Fruit fly (Drosophila melanogaster) whole organism, embryonic: ENCODE data around the gene CG6607.
A peak's percentile ranks its signal among the peaks of the same experiment; 100 is the strongest.

Source experiments
- ATbp ChIP-seq: fragments of 200-800 bp; sonication (Bioruptor generic); optimal IDR thresholded peaks from 2 replicates; lab custom pipeline; 2017; ENCODE audit warnings: missing biosample characterization, mild to moderate bottlenecking, missing genetic modification characterization, missing genetic modification reagents
- Bdp1 ChIP-seq: fragments of 200-800 bp; sonication (Bioruptor generic); optimal IDR thresholded peaks from 3 replicates; lab custom pipeline; 2016; ENCODE audit warnings: missing biosample characterization, missing genetic modification characterization
- CG10209 ChIP-seq: fragments of 200-800 bp; sonication (Bioruptor generic); optimal IDR thresholded peaks from 3 replicates; lab custom pipeline; 2017; ENCODE audit warnings: missing biosample characterization, mild to moderate bottlenecking, missing genetic modification characterization, missing genetic modification reagents
- CG10321 ChIP-seq: fragments of 200-800 bp; sonication (Bioruptor generic); IDR thresholded peaks from 2 replicates; pipeline ENCODE4 v1.3.6; 2022; ENCODE audit warnings: missing biosample characterization, missing genetic modification characterization
- CG11085 ChIP-seq: fragments of 200-800 bp; sonication (Bioruptor generic); IDR thresholded peaks from 2 replicates; pipeline ENCODE4 v1.3.6; 2022; ENCODE audit warnings: missing biosample characterization, missing genetic modification characterization
- CG11093 ChIP-seq: fragments of 200-800 bp; sonication (Bioruptor generic); IDR thresholded peaks from 3 replicates; pipeline ENCODE4 v1.3.6; 2022; ENCODE audit warnings: missing biosample characterization, missing genetic modification characterization
- CG14667 ChIP-seq: fragments of 200-800 bp; sonication (Bioruptor generic); IDR thresholded peaks from 2 replicates; pipeline ENCODE4 v1.3.6; 2022; ENCODE audit warnings: missing biosample characterization, missing genetic modification characterization
- CG15073 ChIP-seq: fragments of 200-800 bp; sonication (Bioruptor generic); optimal IDR thresholded peaks from 2 replicates; lab custom pipeline; 2016; ENCODE audit warnings: missing biosample characterization, missing genetic modification characterization
- CG1602 ChIP-seq: fragments of 200-800 bp; sonication (Bioruptor generic); optimal IDR thresholded peaks from 3 replicates; lab custom pipeline; 2016; ENCODE audit warnings: missing biosample characterization, missing genetic modification characterization
- CG1647 ChIP-seq: fragments of 200-800 bp; sonication (Bioruptor generic); optimal IDR thresholded peaks from 3 replicates; lab custom pipeline; 2016; ENCODE audit warnings: missing biosample characterization, missing genetic modification characterization
- CG18619 ChIP-seq: fragments of 200-800 bp; sonication (Bioruptor generic); optimal IDR thresholded peaks from 3 replicates; lab custom pipeline; 2017; ENCODE audit warnings: missing biosample characterization, mild to moderate bottlenecking, missing genetic modification characterization
- CG18764 ChIP-seq: fragments of 200-800 bp; sonication (Bioruptor generic); optimal IDR thresholded peaks from 3 replicates; lab custom pipeline; 2016; ENCODE audit warnings: missing biosample characterization, missing genetic modification characterization
- CG2889 ChIP-seq: fragments of 200-800 bp; sonication (Bioruptor generic); IDR thresholded peaks from 3 replicates; pipeline ENCODE4 v1.3.6; 2022; ENCODE audit warnings: missing biosample characterization, missing genetic modification characterization
- CG30403 ChIP-seq: fragments of 200-800 bp; sonication (Bioruptor generic); optimal IDR thresholded peaks from 3 replicates; lab custom pipeline; 2016; ENCODE audit warnings: missing biosample characterization, missing genetic modification characterization
- CG3065 ChIP-seq: fragments of 200-800 bp; sonication (Bioruptor generic); optimal IDR thresholded peaks from 2 replicates; lab custom pipeline; 2016; ENCODE audit warnings: missing biosample characterization, missing genetic modification characterization
- CG31388 ChIP-seq: fragments of 200-800 bp; sonication (Bioruptor generic); optimal IDR thresholded peaks from 2 replicates; lab custom pipeline; 2016; ENCODE audit warnings: missing biosample characterization, missing genetic modification characterization
- CG3995 ChIP-seq: fragments of 200-800 bp; sonication (Bioruptor generic); optimal IDR thresholded peaks from 3 replicates; lab custom pipeline; 2016; ENCODE audit warnings: missing biosample characterization, missing genetic modification characterization
- CG6272 ChIP-seq: fragments of 200-800 bp; sonication (Bioruptor generic); IDR thresholded peaks from 2 replicates; pipeline ENCODE4 v1.3.6; 2022; ENCODE audit warnings: missing biosample characterization, missing genetic modification characterization
- CG6683 ChIP-seq: fragments of 200-800 bp; sonication (Bioruptor generic); optimal IDR thresholded peaks from 2 replicates; lab custom pipeline; 2017; ENCODE audit warnings: missing biosample characterization, mild to moderate bottlenecking, missing genetic modification characterization, missing genetic modification reagents
- CG7372 ChIP-seq: fragments of 200-800 bp; sonication (Bioruptor generic); IDR thresholded peaks from 2 replicates; pipeline ENCODE4 v1.3.6; 2022; ENCODE audit warnings: missing biosample characterization, missing genetic modification characterization
- CG7556 ChIP-seq: fragments of 200-800 bp; sonication (Bioruptor generic); optimal IDR thresholded peaks from 2 replicates; lab custom pipeline; 2017; ENCODE audit warnings: missing biosample characterization, mild to moderate bottlenecking, missing genetic modification characterization
- D ChIP-seq, 2 experiments: fragments of 200-800 bp in 1 of 2; fragments of >200 bp in 1 of 2; sonication (Bioruptor generic) in 1 of 2; optimal IDR thresholded peaks; 2 replicates in 1 of 2; 3 replicates in 1 of 2; lab custom pipeline; 2017; ENCODE audit warnings: mild to moderate bottlenecking in 1 of 2, missing biosample characterization in 1 of 2, missing genetic modification characterization in 1 of 2, missing genetic modification reagents in 1 of 2
- Dp ChIP-seq: fragments of 200-800 bp; sonication (Bioruptor generic); optimal IDR thresholded peaks from 2 replicates; lab custom pipeline; 2018; ENCODE audit warnings: missing biosample characterization, mild to moderate bottlenecking, missing genetic modification characterization, moderate library complexity
- E2f1 ChIP-seq: fragments of 200-800 bp; sonication (Bioruptor generic); IDR thresholded peaks from 2 replicates; pipeline ENCODE4 v1.3.6; 2022; ENCODE audit warnings: missing biosample characterization, missing genetic modification characterization
- HLH4C ChIP-seq: fragments of 200-800 bp; sonication (Bioruptor generic); IDR thresholded peaks from 3 replicates; pipeline ENCODE4 v1.3.6; 2022; ENCODE audit warnings: missing biosample characterization, missing genetic modification characterization; ENCODE audit not compliant: partially characterized antibody
- HLH54F ChIP-seq: fragments of 200-800 bp; sonication (Bioruptor generic); optimal IDR thresholded peaks from 3 replicates; lab custom pipeline; 2016; ENCODE audit warnings: missing biosample characterization, missing genetic modification characterization
- Hmr ChIP-seq: fragments of 200-800 bp; sonication (Bioruptor generic); optimal IDR thresholded peaks from 3 replicates; lab custom pipeline; 2017; ENCODE audit warnings: mild to moderate bottlenecking, missing biosample characterization, missing genetic modification reagents, missing genetic modification characterization
- Med ChIP-seq: fragments of 200-800 bp; sonication (Bioruptor generic); peaks from one replicate; lab custom pipeline; 2016; ENCODE audit warnings: missing biosample characterization, missing genetic modification characterization, mild to moderate bottlenecking, inconsistent platforms, moderate library complexity
- Myb ChIP-seq: fragments of 200-800 bp; sonication (Bioruptor generic); optimal IDR thresholded peaks from 2 replicates; lab custom pipeline; 2016; ENCODE audit warnings: missing biosample characterization, missing genetic modification characterization
- NK7.1 ChIP-seq: fragments of 200-800 bp; sonication (Bioruptor generic); optimal IDR thresholded peaks from 3 replicates; lab custom pipeline; 2016; ENCODE audit warnings: missing biosample characterization, missing genetic modification characterization
- Oaz ChIP-seq: fragments of 200-800 bp; sonication (Bioruptor generic); IDR thresholded peaks from 2 replicates; pipeline ENCODE4 v1.3.6; 2022; ENCODE audit warnings: missing biosample characterization, missing genetic modification characterization
- Spps ChIP-seq: fragments of 200-800 bp; sonication (Bioruptor generic); optimal IDR thresholded peaks from 2 replicates; lab custom pipeline; 2018; ENCODE audit warnings: missing biosample characterization, mild to moderate bottlenecking, missing genetic modification characterization
- Sry-δ ChIP-seq: fragments of 200-800 bp; sonication (Bioruptor generic); optimal IDR thresholded peaks from 2 replicates; lab custom pipeline; 2016; ENCODE audit warnings: missing biosample characterization, missing genetic modification characterization
- Usf ChIP-seq: fragments of 200-800 bp; sonication (Bioruptor generic); optimal IDR thresholded peaks from 2 replicates; lab custom pipeline; 2017; ENCODE audit warnings: missing genotype, missing biosample characterization, missing genetic modification characterization
- ab ChIP-seq: fragments of 200-800 bp; sonication (Bioruptor generic); optimal IDR thresholded peaks from 2 replicates; lab custom pipeline; 2016; ENCODE audit warnings: missing biosample characterization, missing genetic modification characterization
- chinmo ChIP-seq: fragments of 200-800 bp; sonication (Bioruptor generic); IDR thresholded peaks from 4 replicates; pipeline ENCODE4 v1.3.6; 2022; ENCODE audit warnings: missing biosample characterization, missing genetic modification characterization; ENCODE audit not compliant: partially characterized antibody
- croc ChIP-seq: fragments of 200-800 bp; sonication (Bioruptor generic); conservative IDR thresholded peaks from 3 replicates; pipeline ENCODE4 v1.3.6; 2022; ENCODE audit warnings: missing biosample characterization, missing genetic modification characterization
- crp ChIP-seq, 2 experiments: fragments of 200-800 bp; sonication (Bioruptor generic); optimal IDR thresholded peaks; 2 replicates in 1 of 2; 3 replicates in 1 of 2; lab custom pipeline; 2017; ENCODE audit warnings: missing biosample characterization in 2 of 2, missing genetic modification characterization in 2 of 2, mild to moderate bottlenecking in 1 of 2, moderate library complexity in 1 of 2
- eve ChIP-seq, 2 experiments: fragments of >200 bp; optimal IDR thresholded peaks; 2 replicates each; lab custom pipeline; 2017; ENCODE audit warnings: missing biosample characterization in 2 of 2, missing genetic modification characterization in 2 of 2
- fd102C ChIP-seq: fragments of 200-800 bp; sonication (Bioruptor generic); optimal IDR thresholded peaks from 2 replicates; lab custom pipeline; 2018; ENCODE audit warnings: missing biosample characterization, mild to moderate bottlenecking, missing genetic modification characterization, moderate library complexity
- h ChIP-seq: fragments of >200 bp; optimal IDR thresholded peaks from 2 replicates; lab custom pipeline; 2017
- hbn ChIP-seq: fragments of 200-800 bp; sonication (Bioruptor generic); IDR thresholded peaks from 2 replicates; pipeline ENCODE4 v1.3.6; 2022; ENCODE audit warnings: missing biosample characterization, missing genetic modification characterization; ENCODE audit not compliant: partially characterized antibody
- hkb ChIP-seq, 2 experiments: fragments of 200-800 bp in 1 of 2; fragments of >200 bp in 1 of 2; sonication (Bioruptor generic) in 1 of 2; IDR thresholded peaks in 1 of 2; optimal IDR thresholded peaks in 1 of 2; 2 replicates each; pipeline versions ENCODE4 v1.3.6 to Lab custom; 2017 to 2022; ENCODE audit warnings: missing biosample characterization in 1 of 2, missing genetic modification characterization in 1 of 2
- insv ChIP-seq, 2 experiments: fragments of 200-800 bp; sonication (Bioruptor generic); optimal IDR thresholded peaks; 3 replicates each; lab custom pipeline; 2016 to 2018; ENCODE audit warnings: missing biosample characterization in 2 of 2, missing genetic modification characterization in 2 of 2
- jumu ChIP-seq: fragments of 200-800 bp; sonication (Bioruptor generic); optimal IDR thresholded peaks from 3 replicates; lab custom pipeline; 2016; ENCODE audit warnings: missing biosample characterization, missing genetic modification characterization
- lbe ChIP-seq: fragments of 200-800 bp; sonication (Bioruptor generic); optimal IDR thresholded peaks from 2 replicates; lab custom pipeline; 2016; ENCODE audit warnings: missing biosample characterization, mild to moderate bottlenecking, missing genetic modification characterization
- nmo ChIP-seq: fragments of 200-800 bp; sonication (Bioruptor generic); optimal IDR thresholded peaks from 2 replicates; lab custom pipeline; 2018; ENCODE audit warnings: missing biosample characterization, mild to moderate bottlenecking, missing genetic modification characterization, moderate library complexity
- pfk ChIP-seq: fragments of 200-800 bp; sonication (Bioruptor generic); optimal IDR thresholded peaks from 2 replicates; lab custom pipeline; 2018; ENCODE audit warnings: missing biosample characterization, mild to moderate bottlenecking, missing genetic modification characterization, moderate library complexity
- schlank ChIP-seq: fragments of 200-800 bp; sonication (Bioruptor generic); optimal IDR thresholded peaks from 2 replicates; lab custom pipeline; 2018; ENCODE audit warnings: missing biosample characterization, mild to moderate bottlenecking, missing genetic modification characterization
- sr ChIP-seq: fragments of 200-800 bp; sonication (Bioruptor generic); IDR thresholded peaks from 3 replicates; pipeline ENCODE4 v1.3.6; 2022; ENCODE audit warnings: missing biosample characterization, missing genetic modification characterization

Gene CG6607

DNA sequence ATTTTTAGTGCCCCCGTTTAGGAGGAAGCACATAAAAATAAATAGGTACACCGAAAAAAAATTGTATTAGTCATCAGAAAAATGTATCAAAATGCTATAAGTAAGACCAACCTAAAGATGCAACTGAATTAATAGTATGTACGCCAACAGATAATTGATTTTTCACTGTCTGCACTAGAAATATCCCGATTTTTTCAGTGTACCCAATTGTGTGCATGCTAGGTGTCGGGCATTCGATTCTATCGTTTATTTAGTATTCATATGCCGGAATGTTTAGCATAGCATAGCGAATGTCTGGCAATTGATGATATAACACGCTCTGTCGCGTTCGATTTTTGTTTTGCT, 39.6 kb downstream of the CG6607 start (continued):
- TF ChIP-seq CG11085 (GFP tag; lab: Robert Waterston, UW) (peak; percentile 71), CG3995 (GFP tag; lab: Kevin White, UChicago) (peak; percentile 45), Bdp1 (peak; percentile 70), Myb (GFP tag; lab: Kevin White, UChicago) (peak; percentile 73), CG3065 (GFP tag; lab: Kevin White, UChicago) (peak; percentile 62), CG10321 (GFP tag; lab: Robert Waterston, UW) (peak; percentile 49; the same call in 1 of the 2 replicates), CG18619 (GFP tag; lab: Kevin White, UChicago) (peak; percentile 69), CG2889 (GFP tag; lab: Robert Waterston, UW) (peak; percentile 82), crp (GFP tag; optimal IDR thresholded peaks at IDR 0.05; lab: Kevin White, UChicago) (peak in 1 of 2 experiments; percentile 30), HLH54F (GFP tag; lab: Kevin White, UChicago) (peak; percentile 85), CG30403 (GFP tag; lab: Kevin White, UChicago) (peak; percentile 91), pfk (GFP tag; lab: Kevin White, UChicago) (no peak), NK7.1 (GFP tag; lab: Kevin White, UChicago) (peak; percentile 82), nmo (GFP tag; lab: Kevin White, UChicago) (peak; percentile 87), chinmo (GFP tag; lab: Robert Waterston, UW) (peak; percentile 67; the same call in 1 of the 4 replicates), Spps (peak; percentile 26), eve (GFP tag; optimal IDR thresholded peaks at IDR 0.05; lab: Kevin White, UChicago) (peak in 1 of 2 experiments; percentile 92), E2f1 (peak; percentile 87; the same call in 1 of the 2 replicates), Usf (GFP tag; lab: Kevin White, UChicago) (peak; percentile 50), HLH4C (GFP tag; lab: Robert Waterston, UW) (no peak), Oaz (GFP tag; lab: Robert Waterston, UW) (peak; percentile 80), ab (GFP tag; lab: Kevin White, UChicago) (peak; percentile 90), hbn (GFP tag; lab: Robert Waterston, UW) (no peak), CG6683 (GFP tag; lab: Kevin White, UChicago) (peak; percentile 64), CG6272 (no peak; the same call in 1 of the 2 replicates), fd102C (GFP tag; lab: Kevin White, UChicago) (peak; percentile 21), lbe (GFP tag; lab: Kevin White, UChicago) (no peak), CG31388 (peak; percentile 83), Med (GFP tag; lab: Kevin White, UChicago) (peak; percentile 99), CG10209 (peak; percentile 88), Hmr (GFP tag; lab: Kevin White, UChicago) (peak; percentile 88), D (optimal IDR thresholded peaks at IDR 0.05; lab: Kevin White, UChicago) (no peak), D (GFP tag; optimal IDR thresholded peaks at IDR 0.05; lab: Kevin White, UChicago) (peak; percentile 66), insv (GFP tag; optimal IDR thresholded peaks at IDR 0.05; lab: Kevin White, UChicago) (no peak), h (lab: Kevin White, UChicago) (no peak), CG15073 (GFP tag; lab: Kevin White, UChicago) (peak; percentile 70), ATbp (GFP tag; lab: Kevin White, UChicago) (peak; percentile 82), hkb (optimal IDR thresholded peaks at IDR 0.05; lab: Kevin White, UChicago) (no peak), hkb (GFP tag; IDR thresholded peaks at IDR 0.05; lab: Robert Waterston, UW) (peak; percentile 94), jumu (GFP tag; lab: Kevin White, UChicago) (peak; percentile 90), Dp (GFP tag; lab: Kevin White, UChicago) (no peak), croc (GFP tag; lab: Robert Waterston, UW) (peak; percentile 62), CG1602 (GFP tag; lab: Kevin White, UChicago) (peak; percentile 84), schlank (tag; lab: Kevin White, UChicago) (peak; percentile 81), CG11093 (GFP tag; lab: Robert Waterston, UW) (peak; percentile 80), CG7372 (GFP tag; lab: Robert Waterston, UW) (peak; percentile 83), sr (GFP tag; lab: Robert Waterston, UW) (peak; percentile 68; the same call in 1 of the 3 replicates), CG7556 (GFP tag; lab: Kevin White, UChicago) (peak; percentile 83), Sry-δ (GFP tag; lab: Kevin White, UChicago) (peak; percentile 58), CG1647 (GFP tag; lab: Kevin White, UChicago) (peak; percentile 78), CG14667 (no peak; the same call in 1 of the 2 replicates), CG18764 (GFP tag; lab: Kevin White, UChicago) (peak; percentile 76)
